Fruit fly (Drosophila melanogaster): Measurements from ENCODE around the gene CG7384.

CG7384 gene

DNA sequence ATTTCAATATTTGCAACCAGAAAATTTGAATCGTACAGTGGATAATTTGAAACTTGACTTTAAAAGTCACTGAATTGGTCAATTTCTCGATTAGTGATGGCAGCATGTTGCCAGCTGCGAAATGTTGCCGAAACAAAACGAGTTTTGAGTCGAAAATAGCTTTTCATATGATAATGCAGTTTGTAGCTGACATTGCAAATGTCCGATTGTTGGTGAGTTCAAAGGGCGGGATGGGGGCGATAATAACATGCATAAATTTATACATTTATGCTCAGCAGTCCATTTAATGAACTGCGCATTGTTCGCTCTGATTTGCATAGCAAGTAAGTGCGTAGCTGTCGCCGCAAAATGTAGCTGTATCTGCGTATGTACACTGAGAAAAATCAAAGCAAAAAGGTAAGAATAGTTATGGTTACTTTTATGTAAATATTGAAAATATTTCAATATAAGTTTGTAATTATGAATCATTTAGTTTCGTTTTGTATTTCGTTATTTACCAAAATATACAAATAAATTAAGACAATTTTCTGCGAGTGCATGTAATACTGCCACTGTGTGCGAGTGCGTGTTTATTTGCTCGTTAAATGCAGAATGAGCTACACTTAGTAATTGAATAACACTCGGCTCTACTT is 16.8 kb upstream of the CG7384 start, which contains the start of gene Lip4 (continued):
- TF ChIP-seq salm (tag; optimal IDR thresholded peaks at IDR 0.05) (peak; percentile 24), fu2 (GFP tag; optimal IDR thresholded peaks at IDR 0.05) (peak; percentile 14), CG7786 (GFP tag; optimal IDR thresholded peaks at IDR 0.05) (no peak), dati (GFP tag; IDR thresholded peaks at IDR 0.05) (no peak), CG31388 (GFP tag; optimal IDR thresholded peaks at IDR 0.05) (peak; percentile 31), stc (GFP tag; IDR thresholded peaks at IDR 0.05) (peak; percentile 82), CG9727 (GFP tag; optimal IDR thresholded peaks at IDR 0.05) (peak; percentile 86), pnt (GFP tag; optimal IDR thresholded peaks at IDR 0.05) (peak; percentile 2), CG31441 (GFP tag; IDR thresholded peaks at IDR 0.05) (peak; percentile 84), CG17802 (tag; optimal IDR thresholded peaks at IDR 0.05) (peak; percentile 9), sisA (GFP tag; IDR thresholded peaks at IDR 0.05) (no peak), CG6791 (GFP tag; IDR thresholded peaks at IDR 0.05; ENCODE audit: partially characterized antibody) (no peak), tna (GFP tag; IDR thresholded peaks at IDR 0.05; ENCODE audit: partially characterized antibody) (no peak), croc (GFP tag; conservative IDR thresholded peaks at IDR 0.05) (peak; percentile 43; the same call in 2 of the 3 replicates), Deaf1 (tag; optimal IDR thresholded peaks at IDR 0.05) (peak; percentile 53), MBD-R2 (GFP tag; IDR thresholded peaks at IDR 0.05) (peak; percentile 45; the same call in 1 of the 2 replicates), CG11560 (tag; IDR thresholded peaks at IDR 0.05) (0 out of 3 replicates have a peak, but pooled peaks have one; percentile 35), CG12744 (GFP tag; optimal IDR thresholded peaks at IDR 0.05) (peak; percentile 26), pho (GFP tag; optimal IDR thresholded peaks at IDR 0.05) (peak; percentile 34), CG17568 (GFP tag; optimal IDR thresholded peaks at IDR 0.05) (peak; percentile 62), CG13123 (GFP tag; optimal IDR thresholded peaks at IDR 0.05) (peak; percentile 59), Elba2 (GFP tag; optimal IDR thresholded peaks at IDR 0.05) (no peak), Hr78 (GFP tag; optimal IDR thresholded peaks at IDR 0.05) (peak in 1 of 2 experiments; percentile 81), NK7.1 (GFP tag; optimal IDR thresholded peaks at IDR 0.05) (peak; percentile 22), CG7556 (GFP tag; optimal IDR thresholded peaks at IDR 0.05) (peak; percentile 82), CG5180 (GFP tag; optimal IDR thresholded peaks at IDR 0.05) (peak; percentile 67), ato (GFP tag; IDR thresholded peaks at IDR 0.05; ENCODE audit: partially characterized antibody) (no peak), CG14014 (GFP tag; IDR thresholded peaks at IDR 0.05) (peak; percentile 82), H2.0 (GFP tag; IDR thresholded peaks at IDR 0.05) (peak; percentile 78), fd96Cb (tag; optimal IDR thresholded peaks at IDR 0.05) (peak; percentile 59), Ravus (GFP tag; IDR thresholded peaks at IDR 0.05) (peak; percentile 42), Ssrp (tag; optimal IDR thresholded peaks at IDR 0.05) (peak; percentile 67), CG30020 (tag; optimal IDR thresholded peaks at IDR 0.05) (no peak), CG10209 (GFP tag; optimal IDR thresholded peaks at IDR 0.05) (peak; percentile 75), CG14441 (GFP tag; IDR thresholded peaks at IDR 0.05) (peak; percentile 82), tin (GFP tag; optimal IDR thresholded peaks at IDR 0.05) (peak; percentile 64), E2f2 (GFP tag; IDR thresholded peaks at IDR 0.05) (peak; percentile 55; the same call in 1 of the 2 replicates), hbn (GFP tag; IDR thresholded peaks at IDR 0.05; ENCODE audit: partially characterized antibody) (no peak), chif (GFP tag; optimal IDR thresholded peaks at IDR 0.05) (peak; percentile 53 to 56), lilli (GFP tag; optimal IDR thresholded peaks at IDR 0.05) (peak; percentile 74), org-1 (GFP tag; optimal IDR thresholded peaks at IDR 0.05) (peak; percentile 61), CG8359 (GFP tag; optimal IDR thresholded peaks at IDR 0.05; ENCODE audit: borderline replicate concordance) (peak; percentile 28), tx (GFP tag; optimal IDR thresholded peaks at IDR 0.05) (peak; percentile 8), Dbx (GFP tag; IDR thresholded peaks at IDR 0.05) (no peak; the same call in 1 of the 3 replicates), CG3847 (GFP tag; IDR thresholded peaks at IDR 0.05) (peak; percentile 73; the same call in 1 of the 2 replicates), Mad (GFP tag; optimal IDR thresholded peaks at IDR 0.05) (peak; percentile 31), CG11093 (GFP tag; IDR thresholded peaks at IDR 0.05) (0 out of 3 replicates have a peak, but pooled peaks have one; percentile 50), HLHmδ (GFP tag; optimal IDR thresholded peaks at IDR 0.05) (no peak), CG17361 (GFP tag; IDR thresholded peaks at IDR 0.05) (peak; percentile 80)
